Fruit fly (Drosophila melanogaster): Measurements from ENCODE around the gene Ets65A.
A peak's percentile ranks its signal among the peaks of the same experiment; 100 is the strongest.

Ets65A gene

dm6 chr3L:6050230-6050807, 47.1 kb upstream of the Ets65A start, which contains the start of gene Jon65Aiii (continued):
- TF ChIP-seq sug (tag; optimal IDR thresholded peaks at IDR 0.05) = peak; percentile 70
- TF ChIP-seq cwo (GFP tag; optimal IDR thresholded peaks at IDR 0.05) = peak; percentile 15
- TF ChIP-seq danr (GFP tag; IDR thresholded peaks at IDR 0.05) = no peak
- no peak for TF ChIP-seq CG10565 (GFP tag; optimal IDR thresholded peaks at IDR 0.05)
- peak; percentile 82 for TF ChIP-seq run (tag; optimal IDR thresholded peaks at IDR 0.05)
- TF ChIP-seq CG18599 (GFP tag; optimal IDR thresholded peaks at IDR 0.05) = peak; percentile 45
- no peak for TF ChIP-seq Hand (GFP tag; optimal IDR thresholded peaks at IDR 0.05)
- TF ChIP-seq CG32532 (GFP tag; IDR thresholded peaks at IDR 0.05) = no peak
- no peak for TF ChIP-seq MTF-1 (GFP tag; optimal IDR thresholded peaks at IDR 0.05; ENCODE audit: borderline replicate concordance)
- no peak for TF ChIP-seq CG10543 (GFP tag; optimal IDR thresholded peaks at IDR 0.05)
- TF ChIP-seq CG17385 (GFP tag; optimal IDR thresholded peaks at IDR 0.05) = no peak
- TF ChIP-seq CG10267 (tag; optimal IDR thresholded peaks at IDR 0.05) = no peak
- peak; percentile 1 for TF ChIP-seq lab (GFP tag; optimal IDR thresholded peaks at IDR 0.05)
- TF ChIP-seq exex (tag; optimal IDR thresholded peaks at IDR 0.05) = peak; percentile 99
- no peak for TF ChIP-seq pb (GFP tag; optimal IDR thresholded peaks at IDR 0.05)
- peak; percentile 76 for TF ChIP-seq gro (GFP tag; optimal IDR thresholded peaks at IDR 0.05)
- no peak for TF ChIP-seq Aef1 (GFP tag; IDR thresholded peaks at IDR 0.05)
- TF ChIP-seq Sry-δ (GFP tag; optimal IDR thresholded peaks at IDR 0.05) = no peak
- no peak for TF ChIP-seq hbn (GFP tag; IDR thresholded peaks at IDR 0.05; ENCODE audit: partially characterized antibody)
- TF ChIP-seq ken (GFP tag; IDR thresholded peaks at IDR 0.05) = no peak
- TF ChIP-seq mirr (GFP tag; optimal IDR thresholded peaks at IDR 0.05) = peak; percentile 88
- TF ChIP-seq pzg (GFP tag; optimal IDR thresholded peaks at IDR 0.05) = no peak
- no peak for TF ChIP-seq CG17568 (GFP tag; optimal IDR thresholded peaks at IDR 0.05)
- TF ChIP-seq HmgZ (tag; optimal IDR thresholded peaks at IDR 0.05) = peak; percentile 6
- no peak for TF ChIP-seq Atf6 (GFP tag; IDR thresholded peaks at IDR 0.05)
- TF ChIP-seq esg (GFP tag; conservative IDR thresholded peaks at IDR 0.05) = no peak

- no peak for TF ChIP-seq CG12155 (GFP tag; optimal IDR thresholded peaks at IDR 0.05)
- no peak for TF ChIP-seq CG32772 (GFP tag; IDR thresholded peaks at IDR 0.05)
- no peak for TF ChIP-seq tio (GFP tag; optimal IDR thresholded peaks at IDR 0.05)
These were observed 45.4 kb upstream of the Ets65A start, which contains the start of gene Jon65Aii for dm6 chr3L:6052021-6052420. TSS of gene Jon65Aii (plus strand) at chr3L:6052321.

DNA sequence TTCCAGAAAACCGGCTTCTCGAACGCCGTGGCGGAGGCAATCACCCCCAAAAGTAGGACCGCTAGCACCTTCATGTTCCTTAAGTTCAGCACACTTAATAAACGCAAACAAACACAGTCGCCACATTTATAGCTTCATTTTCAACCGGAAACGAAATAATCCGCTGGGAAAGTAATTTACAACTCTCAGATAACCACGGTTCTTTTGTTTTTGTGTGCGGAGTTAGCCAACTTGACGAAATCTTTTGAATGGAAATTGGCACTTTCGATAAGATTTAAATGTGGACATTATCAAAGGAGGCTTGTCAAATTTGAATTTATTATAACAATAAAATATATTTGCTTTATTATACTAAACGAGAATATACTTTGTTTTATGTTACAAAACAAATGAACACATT, 43.1 kb upstream of the Ets65A start, which contains the start of gene Jon65Ai:
Gene Jon65Ai (minus strand): TSS at position 101 of the 400 bp plus-strand sequence.
- no peak for TF ChIP-seq gcm2 (GFP tag; optimal IDR thresholded peaks at IDR 0.05)
- TF ChIP-seq Hand (GFP tag; optimal IDR thresholded peaks at IDR 0.05) = no peak
- TF ChIP-seq chinmo (GFP tag; IDR thresholded peaks at IDR 0.05; ENCODE audit: partially characterized antibody) = no peak
- TF ChIP-seq Sox102F (GFP tag; optimal IDR thresholded peaks at IDR 0.05) = no peak
- no peak for TF ChIP-seq ase (GFP tag; IDR thresholded peaks at IDR 0.05)
- TF ChIP-seq cato (GFP tag; optimal IDR thresholded peaks at IDR 0.05; ENCODE audit: borderline replicate concordance) = no peak
- no peak for TF ChIP-seq CG17361 (GFP tag; IDR thresholded peaks at IDR 0.05)
- TF ChIP-seq CG6791 (GFP tag; IDR thresholded peaks at IDR 0.05; ENCODE audit: partially characterized antibody) = no peak
- TF ChIP-seq abd-A (tag; optimal IDR thresholded peaks at IDR 0.05) = no peak
- no peak for TF ChIP-seq CG6683 (GFP tag; optimal IDR thresholded peaks at IDR 0.05)
